Worm (Caenorhabditis elegans): ENCODE results near the gene T09A5.15.

T09A5.15 gene

ce11 chrII:7850575-7850974 lies 7.2 kb upstream of the T09A5.15 start:
- no peak for TF ChIP-seq nhr-12 (tag; optimal IDR thresholded peaks at IDR 0.05)
- peak; percentile 7 for TF ChIP-seq unc-62 (GFP tag; optimal IDR thresholded peaks at IDR 0.05)

- no peak for TF ChIP-seq snpc-4 (tag; optimal IDR thresholded peaks at IDR 0.05)
- no peak for TF ChIP-seq drap-1 (GFP tag; optimal IDR thresholded peaks at IDR 0.05)
- TF ChIP-seq ham-2 (GFP tag; optimal IDR thresholded peaks at IDR 0.05), result no peak
- no peak for TF ChIP-seq unc-39 (tag; optimal IDR thresholded peaks at IDR 0.05)
- no peak for TF ChIP-seq elt-3 (tag; optimal IDR thresholded peaks at IDR 0.05)
These were observed 6.3 kb upstream of the T09A5.15 start for ce11 chrII:7851480-7851879.

ce11 chrII:7853679-7854078 lies 4.1 kb upstream of the T09A5.15 start, which contains the start of gene T09A5.5:
Gene T09A5.5 (minus strand): TSS chrII:7853779.
- TF ChIP-seq bed-3 (GFP tag; optimal IDR thresholded peaks at IDR 0.05) (no peak), drap-1 (GFP tag; optimal IDR thresholded peaks at IDR 0.05) (no peak), nhr-28 (tag; optimal IDR thresholded peaks at IDR 0.05) (no peak), mep-1 (tag; optimal IDR thresholded peaks at IDR 0.05) (no peak), mls-2 (tag; optimal IDR thresholded peaks at IDR 0.05) (no peak), zip-8 (tag; optimal IDR thresholded peaks at IDR 0.05) (no peak), mab-5 (tag; optimal IDR thresholded peaks at IDR 0.05) (no peak), nhr-2 (tag; optimal IDR thresholded peaks at IDR 0.05) (no peak)

- TF ChIP-seq ham-2 (GFP tag; optimal IDR thresholded peaks at IDR 0.05) (no peak), nhr-237 (tag; optimal IDR thresholded peaks at IDR 0.05) (no peak), pha-4 (tag; optimal IDR thresholded peaks at IDR 0.05) (no peak), sptf-1 (tag; optimal IDR thresholded peaks at IDR 0.05) (no peak), ceh-83 (GFP tag; optimal IDR thresholded peaks at IDR 0.05) (no peak), elt-1 (tag; optimal IDR thresholded peaks at IDR 0.05; ENCODE audit: borderline replicate concordance, insufficient read depth) (no peak), flh-1 (GFP tag; optimal IDR thresholded peaks at IDR 0.05) (no peak)
These were observed 2.8 kb upstream of the T09A5.15 start, which contains the start of gene mdt-10 for ce11 chrII:7854942-7855341. Gene mdt-10 (minus strand): TSS chrII:7855042.

- no peak for TF ChIP-seq elt-1 (tag; optimal IDR thresholded peaks at IDR 0.05; ENCODE audit: borderline replicate concordance, insufficient read depth)
- no peak for TF ChIP-seq blmp-1 (tag; optimal IDR thresholded peaks at IDR 0.05)
- no peak for TF ChIP-seq nhr-12 (tag; optimal IDR thresholded peaks at IDR 0.05)
- TF ChIP-seq M03D4.4 (tag; optimal IDR thresholded peaks at IDR 0.05), result no peak
These were observed 2.1 kb upstream of the T09A5.15 start, which contains the start of gene mdmh-35 for ce11 chrII:7855619-7856018. Gene mdmh-35 (minus strand): TSS chrII:7855719.

- TF ChIP-seq bed-3 (GFP tag; optimal IDR thresholded peaks at IDR 0.05), result no peak
These were observed 341 bp downstream of the T09A5.15 start, which contains the start of gene sds-22 for ce11 chrII:7858101-7858500. Gene sds-22 (plus strand): TSS chrII:7858401.

- TF ChIP-seq hlh-1 (tag; optimal IDR thresholded peaks at IDR 0.05) (peak; percentile 22), unc-62 (GFP tag; optimal IDR thresholded peaks at IDR 0.05) (peak; percentile 25), lin-13 (tag; optimal IDR thresholded peaks at IDR 0.05) (peak; percentile 31), ces-1 (GFP tag; optimal IDR thresholded peaks at IDR 0.05) (peak; percentile 45), mls-2 (tag; optimal IDR thresholded peaks at IDR 0.05) (peak; percentile 48), snpc-4 (tag; optimal IDR thresholded peaks at IDR 0.05) (no peak), drap-1 (GFP tag; optimal IDR thresholded peaks at IDR 0.05) (peak; percentile 4), unc-120 (tag; optimal IDR thresholded peaks at IDR 0.05; ENCODE audit: poor library complexity, severe bottlenecking) (peak; percentile 44), lsy-2 (tag; optimal IDR thresholded peaks at IDR 0.05) (peak; percentile 27), nhr-12 (tag; optimal IDR thresholded peaks at IDR 0.05) (no peak), pha-4 (tag; optimal IDR thresholded peaks at IDR 0.05) (no peak)
These were observed 2.6 kb downstream of the T09A5.15 start, which contains the start of gene lin-5 for ce11 chrII:7860221-7860928. Gene lin-5 (plus strand): TSS chrII:7860574.
